Fruit fly (Drosophila melanogaster) whole organism, adult: ENCODE measurements around the gene FucTA.
A peak's percentile ranks its signal among the peaks of the same experiment; 100 is the strongest.

Source experiments
- CG12768 ChIP-seq: fragments of 200-800 bp; sonication (Bioruptor generic); optimal IDR thresholded peaks from 2 replicates; lab custom pipeline; 2017; ENCODE audit warnings: missing biosample characterization, missing genetic modification characterization, mild to moderate bottlenecking, moderate library complexity, missing genetic modification reagents
- CG1620 ChIP-seq: fragments of 200-800 bp; sonication (Bioruptor generic); optimal IDR thresholded peaks from 2 replicates; lab custom pipeline; 2016; ENCODE audit warnings: missing biosample characterization, missing genetic modification characterization
- bab1 ChIP-seq: fragments of 200-800 bp; sonication (Bioruptor generic); optimal IDR thresholded peaks from 3 replicates; lab custom pipeline; 2019; ENCODE audit warnings: missing biosample characterization, mild to moderate bottlenecking, missing genetic modification characterization, moderate library complexity
- cic ChIP-seq: fragments of 200-800 bp; sonication (Bioruptor generic); optimal IDR thresholded peaks from 2 replicates; lab custom pipeline; 2017; ENCODE audit warnings: missing biosample characterization, mild to moderate bottlenecking, missing genetic modification characterization, moderate library complexity
- kay ChIP-seq: fragments of 200-800 bp; sonication (Bioruptor generic); peaks from one replicate; lab custom pipeline; 2016; ENCODE audit warnings: missing biosample characterization, missing genetic modification characterization, borderline replicate concordance

DNA sequence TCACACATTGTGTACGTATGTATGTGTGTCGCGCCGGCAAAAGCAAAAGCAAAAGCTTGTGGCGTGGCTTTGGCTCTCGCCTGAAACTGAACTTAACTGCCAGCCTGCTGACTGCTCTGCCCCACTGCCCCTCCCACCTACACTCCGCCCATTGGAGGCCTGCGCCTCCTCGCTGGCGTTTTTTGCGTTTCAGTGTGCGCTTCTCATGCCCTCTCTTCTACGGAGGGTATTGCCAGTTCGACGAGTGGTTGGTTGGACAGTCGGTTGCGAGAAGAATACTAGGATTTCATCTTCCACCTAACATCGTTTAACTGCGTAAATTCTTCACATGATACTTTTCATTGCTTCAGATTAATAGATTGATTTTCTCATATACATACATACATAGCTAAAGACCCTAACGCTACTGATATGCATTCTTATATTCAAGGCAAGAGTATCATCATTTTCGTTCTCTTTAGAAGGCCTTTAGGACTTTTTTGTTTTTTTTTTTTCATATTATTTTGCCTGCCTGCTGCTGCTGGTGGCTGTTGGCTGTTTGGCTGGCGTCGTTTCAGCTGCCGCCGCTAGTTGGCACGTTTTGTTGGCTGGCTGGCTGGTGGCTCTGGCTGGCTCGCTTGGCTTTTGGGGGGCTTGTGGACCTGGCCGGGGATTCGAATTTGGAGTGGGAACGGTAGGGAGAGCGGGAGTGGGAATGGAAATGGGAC, 41.9 kb upstream of the FucTA start:
- TF ChIP-seq kay = no peak
- TF ChIP-seq cic (GFP tag; lab: Kevin White, UChicago) = no peak
- no peak for TF ChIP-seq CG1620 (GFP tag; lab: Kevin White, UChicago)
- TF ChIP-seq bab1 = no peak
- peak; percentile 22 for TF ChIP-seq CG12768 (GFP tag; lab: Kevin White, UChicago)
